Worm (Caenorhabditis elegans) whole organism, early embryonic: ENCODE measurements around the gene K11D12.12.

ENCODE experiments used
- B0310.2 ChIP-seq: sonication (generic microtip); optimal IDR thresholded peaks from 2 replicates; lab custom pipeline; 2016; ENCODE audit warnings: mild to moderate bottlenecking, missing genetic modification characterization, missing compliant biosample characterization
- F13C5.2 ChIP-seq: sonication (generic microtip); optimal IDR thresholded peaks from 2 replicates; lab custom pipeline; 2017; ENCODE audit warnings: mild to moderate bottlenecking, missing genetic modification characterization, inconsistent platforms, missing compliant biosample characterization
- aly-1 ChIP-seq: sonication (generic microtip); optimal IDR thresholded peaks from 2 replicates; lab custom pipeline; 2016; ENCODE audit warnings: missing genetic modification characterization, missing compliant biosample characterization
- ama-1 ChIP-seq: fragments of 150-350 bp; optimal IDR thresholded peaks from 2 replicates; lab custom pipeline; 2014
- ceh-13 ChIP-seq: fragments of 200-800 bp; sonication (Bioruptor generic); optimal IDR thresholded peaks from 2 replicates; lab custom pipeline; 2018; ENCODE audit warnings: mild to moderate bottlenecking, missing genetic modification characterization, missing compliant biosample characterization
- ceh-36 ChIP-seq: sonication (generic microtip); optimal IDR thresholded peaks from 2 replicates; lab custom pipeline; 2016; ENCODE audit warnings: missing genetic modification characterization, inconsistent platforms, missing compliant biosample characterization
- ets-7 ChIP-seq: sonication (generic microtip); optimal IDR thresholded peaks from 2 replicates; lab custom pipeline; 2016; ENCODE audit warnings: missing genotype, missing genetic modification characterization, missing compliant biosample characterization
- flt-1 ChIP-seq: fragments of 200-800 bp; sonication (Bioruptor generic); IDR thresholded peaks from 2 replicates; pipeline ENCODE4 v1.3.6; 2022; ENCODE audit warnings: missing genetic modification characterization, missing compliant biosample characterization
- hmbx-1 ChIP-seq: sonication (generic microtip); optimal IDR thresholded peaks from 2 replicates; lab custom pipeline; 2016; ENCODE audit warnings: mild to moderate bottlenecking, missing genetic modification characterization, missing compliant biosample characterization
- hmg-4 ChIP-seq: fragments of 200-800 bp; sonication (Bioruptor generic); optimal IDR thresholded peaks from 2 replicates; lab custom pipeline; 2018; ENCODE audit warnings: mild to moderate bottlenecking, missing genetic modification characterization, missing compliant biosample characterization
- hnd-1 ChIP-seq: sonication (generic microtip); optimal IDR thresholded peaks from 2 replicates; lab custom pipeline; 2016; ENCODE audit warnings: missing genetic modification characterization, missing compliant biosample characterization
- pes-1 ChIP-seq: fragments of 200-800 bp; sonication (Bioruptor generic); IDR thresholded peaks from 2 replicates; pipeline ENCODE4 v1.3.6; 2022; ENCODE audit warnings: missing genetic modification reagents, missing genetic modification characterization, missing compliant biosample characterization
- scrt-1 ChIP-seq: fragments of 200-800 bp; sonication (Bioruptor generic); IDR thresholded peaks from 2 replicates; pipeline ENCODE4 v1.3.6; 2022; ENCODE audit warnings: missing genetic modification characterization, missing compliant biosample characterization
- sea-1 ChIP-seq: fragments of 200-800 bp; sonication (Bioruptor generic); conservative IDR thresholded peaks from 2 replicates; pipeline ENCODE4 v1.3.6; 2022; ENCODE audit warnings: missing genetic modification characterization, missing compliant biosample characterization
- tbx-11 ChIP-seq: fragments of 200-800 bp; sonication (Bioruptor generic); IDR thresholded peaks from 2 replicates; pipeline ENCODE4 v1.3.6; 2022; ENCODE audit warnings: missing genetic modification characterization, missing compliant biosample characterization
- tbx-37 ChIP-seq: fragments of 200-800 bp; sonication (Bioruptor generic); conservative IDR thresholded peaks from 2 replicates; pipeline ENCODE4 v1.3.6; 2022; ENCODE audit warnings: missing genetic modification reagents, missing genetic modification characterization, missing compliant biosample characterization
- tra-4 ChIP-seq: sonication (generic microtip); optimal IDR thresholded peaks from 2 replicates; lab custom pipeline; 2017; ENCODE audit warnings: missing genetic modification characterization, missing compliant biosample characterization

Gene K11D12.12

DNA sequence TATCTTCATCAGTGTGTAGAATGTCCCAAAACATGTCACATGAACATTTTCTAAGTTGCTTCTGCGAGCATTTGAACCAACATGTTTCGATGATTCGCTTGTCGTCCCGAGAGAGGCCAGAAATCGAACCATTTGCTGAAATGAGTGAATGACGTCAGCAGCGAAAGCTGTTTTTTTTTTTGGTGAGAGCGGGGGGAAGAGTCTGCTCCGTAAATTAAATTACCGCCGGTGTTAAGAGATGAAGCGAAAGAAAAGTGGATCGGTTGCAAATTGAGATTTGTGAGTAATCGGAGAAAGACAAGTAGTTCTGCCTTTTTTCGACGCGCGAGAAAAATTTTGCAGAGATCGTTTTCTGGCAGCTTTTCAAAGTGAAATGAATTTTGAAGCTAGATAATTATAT, 36.2 kb downstream of the K11D12.12 start:
- TF ChIP-seq ama-1 (lab: Kevin White, UChicago) (no peak), pes-1 (GFP tag; lab: Robert Waterston, UW) (no peak), F13C5.2 (no peak), ets-7 (tag; lab: Kevin White, UChicago) (no peak), tbx-11 (GFP tag; lab: Robert Waterston, UW) (no peak), hmg-4 (GFP tag; lab: Kevin White, UChicago) (no peak), hmbx-1 (tag; lab: Kevin White, UChicago) (no peak), scrt-1 (GFP tag; lab: Robert Waterston, UW) (no peak), flt-1 (no peak)

DNA sequence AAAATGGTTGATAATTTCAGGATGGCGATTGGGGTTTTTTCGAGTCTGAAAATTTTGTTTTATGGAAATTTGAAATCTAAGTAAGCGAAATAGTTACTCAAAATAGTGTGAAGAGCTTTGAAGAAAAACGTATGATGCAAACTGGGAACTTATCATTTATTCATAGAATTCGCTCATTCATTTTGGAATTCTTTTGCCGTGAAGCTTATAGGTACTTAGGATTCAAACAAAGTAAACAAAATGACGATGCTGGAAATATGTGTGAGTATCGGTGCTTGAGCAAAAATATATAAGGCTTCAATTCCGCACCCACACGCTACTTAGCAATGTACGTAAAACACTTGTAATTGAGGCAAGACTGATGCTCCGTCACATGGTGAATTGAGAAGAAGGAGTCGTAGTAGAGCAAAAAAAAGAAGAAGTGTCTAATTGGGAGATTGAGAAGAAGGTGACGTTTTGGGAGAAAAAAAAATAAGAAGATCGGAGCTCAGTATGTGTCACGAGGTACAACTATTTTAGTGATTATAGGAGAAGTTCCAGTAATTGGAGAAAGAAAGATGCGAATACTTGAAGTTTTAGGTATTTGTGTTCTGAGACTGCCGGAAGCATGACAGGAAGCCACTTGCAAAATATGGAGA, 37.6 kb downstream of the K11D12.12 start, which contains the start of gene glb-32:
Gene glb-32 (minus strand): TSS at position 51 of the 638 bp plus-strand sequence.
- TF ChIP-seq flt-1 (no peak), B0310.2 (no peak), F13C5.2 (no peak), ceh-13 (GFP tag; lab: Kevin White, UChicago) (no peak), ets-7 (tag; lab: Kevin White, UChicago) (no peak), hnd-1 (tag; lab: Kevin White, UChicago) (no peak), hmbx-1 (tag; lab: Kevin White, UChicago) (no peak)

DNA sequence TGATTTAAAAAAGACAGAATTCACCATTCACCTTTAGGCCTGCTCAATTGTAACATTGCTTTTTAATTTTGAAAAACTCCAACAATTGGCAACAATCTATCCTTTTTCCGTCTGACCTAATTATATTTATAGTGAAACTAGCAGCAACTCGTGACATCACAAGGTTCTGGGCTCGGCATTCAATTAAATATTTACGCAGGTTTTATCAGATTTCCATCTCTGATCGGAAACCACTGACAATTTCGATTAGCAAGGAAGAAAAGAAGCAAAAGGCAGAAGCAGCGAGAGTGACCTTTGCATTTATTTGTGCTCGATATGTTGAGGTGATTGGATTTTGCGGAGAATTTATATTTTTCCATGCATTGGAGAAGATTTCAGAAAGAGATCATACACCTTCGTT, 38.3 kb downstream of the K11D12.12 start:
- TF ChIP-seq flt-1 = no peak
- TF ChIP-seq hmg-4 (GFP tag; lab: Kevin White, UChicago) = no peak
- TF ChIP-seq aly-1 (tag; lab: Kevin White, UChicago) = no peak
- TF ChIP-seq scrt-1 (GFP tag; lab: Robert Waterston, UW) = no peak
- TF ChIP-seq hnd-1 (tag; lab: Kevin White, UChicago) = no peak
- no peak for TF ChIP-seq tbx-11 (GFP tag; lab: Robert Waterston, UW)
- TF ChIP-seq hmbx-1 (tag; lab: Kevin White, UChicago) = no peak
- no peak for TF ChIP-seq ama-1 (lab: Kevin White, UChicago)
- TF ChIP-seq ets-7 (tag; lab: Kevin White, UChicago) = no peak
- TF ChIP-seq F13C5.2 = no peak

DNA sequence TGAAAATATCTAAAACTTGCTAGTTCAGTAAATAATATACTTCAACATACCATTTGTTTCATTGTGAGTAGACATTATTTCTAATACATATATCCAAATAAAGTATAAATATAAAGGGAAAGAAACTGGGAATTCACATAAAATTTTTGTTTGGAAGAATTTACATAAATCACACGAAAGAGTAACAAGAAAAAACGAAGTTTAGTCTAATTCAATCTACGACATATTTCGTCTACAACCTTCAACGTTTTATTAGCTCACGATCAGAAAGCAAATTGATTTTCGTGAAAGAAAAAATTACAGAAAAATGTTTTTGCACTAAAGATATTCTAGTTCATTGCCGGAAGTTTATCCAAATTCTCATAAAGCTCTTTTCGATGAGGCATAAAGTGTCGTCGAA, 45.0 kb downstream of the K11D12.12 start, which contains the start of gene C04F5.2:
Gene C04F5.2 (minus strand): TSS at position 101 of the 400 bp plus-strand sequence.
- no peak for TF ChIP-seq tbx-11 (GFP tag; lab: Robert Waterston, UW)
- TF ChIP-seq hmg-4 (GFP tag; lab: Kevin White, UChicago) = no peak
- TF ChIP-seq ets-7 (tag; lab: Kevin White, UChicago) = no peak
- TF ChIP-seq B0310.2 = no peak
- no peak for TF ChIP-seq sea-1 (GFP tag; lab: Robert Waterston, UW)
- TF ChIP-seq tbx-37 = no peak
- no peak for TF ChIP-seq ceh-36 (tag; lab: Kevin White, UChicago)
- no peak for TF ChIP-seq pes-1 (GFP tag; lab: Robert Waterston, UW)
- no peak for TF ChIP-seq tra-4 (tag; lab: Kevin White, UChicago)
- TF ChIP-seq scrt-1 (GFP tag; lab: Robert Waterston, UW) = no peak
- TF ChIP-seq flt-1 = no peak
- no peak for TF ChIP-seq hnd-1 (tag; lab: Kevin White, UChicago)
- TF ChIP-seq F13C5.2 = no peak
- no peak for TF ChIP-seq ceh-13 (GFP tag; lab: Kevin White, UChicago)

DNA sequence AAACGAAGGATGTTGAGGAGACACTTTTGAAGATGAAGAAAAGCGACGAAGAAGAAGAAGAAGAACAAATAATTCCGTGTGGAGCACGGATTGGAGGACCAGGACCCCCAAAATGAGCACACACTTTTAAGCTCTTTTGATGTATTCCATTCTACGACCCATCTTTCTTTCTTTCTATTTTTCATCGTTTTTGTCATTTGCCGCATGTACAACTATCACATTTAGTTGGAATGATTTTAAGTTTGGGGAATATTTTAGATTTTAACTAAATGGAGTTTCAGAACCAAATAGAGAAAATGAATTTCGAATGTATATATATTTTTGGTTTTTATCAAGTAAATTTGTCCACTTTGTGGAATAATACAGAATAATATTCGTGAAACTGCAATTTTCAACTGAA, 46.9 kb downstream of the K11D12.12 start, which contains the start of gene unc-46:
Gene unc-46 (minus strand): TSS at position 101 of the 400 bp plus-strand sequence.
- no peak for TF ChIP-seq aly-1 (tag; lab: Kevin White, UChicago)
- TF ChIP-seq ceh-13 (GFP tag; lab: Kevin White, UChicago) = no peak
- TF ChIP-seq ama-1 (lab: Kevin White, UChicago) = no peak
- TF ChIP-seq tra-4 (tag; lab: Kevin White, UChicago) = no peak
- no peak for TF ChIP-seq pes-1 (GFP tag; lab: Robert Waterston, UW)
- no peak for TF ChIP-seq hnd-1 (tag; lab: Kevin White, UChicago)
- TF ChIP-seq scrt-1 (GFP tag; lab: Robert Waterston, UW) = no peak
- no peak for TF ChIP-seq tbx-37
- TF ChIP-seq ets-7 (tag; lab: Kevin White, UChicago) = no peak
- TF ChIP-seq F13C5.2 = no peak
- no peak for TF ChIP-seq hmg-4 (GFP tag; lab: Kevin White, UChicago)
- TF ChIP-seq hmbx-1 (tag; lab: Kevin White, UChicago) = no peak
- TF ChIP-seq tbx-11 (GFP tag; lab: Robert Waterston, UW) = no peak
- TF ChIP-seq B0310.2 = no peak
- no peak for TF ChIP-seq ceh-36 (tag; lab: Kevin White, UChicago)
- TF ChIP-seq sea-1 (GFP tag; lab: Robert Waterston, UW) = no peak
- TF ChIP-seq flt-1 = no peak

DNA sequence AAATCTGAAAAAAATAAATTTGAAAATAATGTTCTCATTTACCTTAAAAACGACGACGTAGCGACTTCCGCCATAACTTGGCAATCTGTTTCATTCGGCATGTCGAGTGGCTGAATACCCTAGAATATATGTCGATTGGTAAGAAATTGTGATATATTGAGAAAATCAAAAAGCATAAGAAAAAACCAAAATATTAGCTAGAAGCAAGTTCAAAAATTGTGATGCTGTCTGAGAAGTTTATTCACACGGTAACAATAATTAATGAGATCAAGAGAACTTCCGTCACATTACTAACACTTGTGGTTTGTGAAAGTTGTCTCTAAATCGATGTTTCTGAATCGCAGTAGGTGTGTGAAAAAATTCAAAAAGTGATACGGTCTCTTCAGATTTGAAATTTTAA, 50.0 kb downstream of the K11D12.12 start, which contains the start of gene srab-1:
Gene srab-1 (minus strand): TSS at position 101 of the 400 bp plus-strand sequence.
- TF ChIP-seq sea-1 (GFP tag; lab: Robert Waterston, UW) (no peak), F13C5.2 (no peak), ets-7 (tag; lab: Kevin White, UChicago) (no peak), pes-1 (GFP tag; lab: Robert Waterston, UW) (no peak), flt-1 (no peak), tbx-37 (no peak), aly-1 (tag; lab: Kevin White, UChicago) (no peak), tra-4 (tag; lab: Kevin White, UChicago) (no peak), scrt-1 (GFP tag; lab: Robert Waterston, UW) (no peak), B0310.2 (no peak), tbx-11 (GFP tag; lab: Robert Waterston, UW) (no peak), hmg-4 (GFP tag; lab: Kevin White, UChicago) (no peak), ceh-36 (tag; lab: Kevin White, UChicago) (no peak), hnd-1 (tag; lab: Kevin White, UChicago) (no peak), hmbx-1 (tag; lab: Kevin White, UChicago) (no peak), ceh-13 (GFP tag; lab: Kevin White, UChicago) (no peak), ama-1 (lab: Kevin White, UChicago) (no peak)
